Fruit fly (Drosophila melanogaster): Measurements from ENCODE around the gene Edem1.

Gene Edem1

dm6 chrX:1868586-1869111 is 40.0 kb downstream of the Edem1 start, which contains the start of the genes CG14803 and Pex5 (continued):
- no peak for TF ChIP-seq CG15696 (tag; optimal IDR thresholded peaks at IDR 0.05)
- peak; percentile 45; the same call in 2 of the 3 replicates for TF ChIP-seq knrl (GFP tag; IDR thresholded peaks at IDR 0.05; ENCODE audit: partially characterized antibody)
- no peak for TF ChIP-seq Lim3 (GFP tag; IDR thresholded peaks at IDR 0.05)
- TF ChIP-seq Doc3 (GFP tag; IDR thresholded peaks at IDR 0.05; ENCODE audit: partially characterized antibody) = peak; percentile 39; the same call in 1 of the 3 replicates
- TF ChIP-seq sqz (GFP tag; optimal IDR thresholded peaks at IDR 0.05) = no peak
- TF ChIP-seq hb (GFP tag; IDR thresholded peaks at IDR 0.05; ENCODE audit: partially characterized antibody) = peak; percentile 54; the same call in 2 of the 3 replicates
- peak in 1 of 2 experiments; percentile 63 for TF ChIP-seq Pdp1 (GFP tag; optimal IDR thresholded peaks at IDR 0.05)
- no peak for TF ChIP-seq Ravus (GFP tag; IDR thresholded peaks at IDR 0.05)
- no peak for TF ChIP-seq CG18764 (GFP tag; optimal IDR thresholded peaks at IDR 0.05)
- TF ChIP-seq CG6791 (GFP tag; IDR thresholded peaks at IDR 0.05; ENCODE audit: partially characterized antibody) = peak; percentile 63
- no peak for TF ChIP-seq lbe (GFP tag; optimal IDR thresholded peaks at IDR 0.05)
- no peak for TF ChIP-seq CG31365 (tag; optimal IDR thresholded peaks at IDR 0.05)
- no peak for TF ChIP-seq D (optimal IDR thresholded peaks at IDR 0.05)
- no peak for TF ChIP-seq D (GFP tag; optimal IDR thresholded peaks at IDR 0.05)
- no peak for TF ChIP-seq CG10366 (GFP tag; IDR thresholded peaks at IDR 0.05)
- TF ChIP-seq lmd (GFP tag; IDR thresholded peaks at IDR 0.05) = no peak
- TF ChIP-seq Dll (GFP tag; IDR thresholded peaks at IDR 0.05; ENCODE audit: partially characterized antibody) = peak; percentile 57; the same call in 2 of the 4 replicates
- TF ChIP-seq CG18476 (GFP tag; optimal IDR thresholded peaks at IDR 0.05) = no peak
- TF ChIP-seq CG34376 (GFP tag; optimal IDR thresholded peaks at IDR 0.05) = peak; percentile 62
- TF ChIP-seq tin (GFP tag; optimal IDR thresholded peaks at IDR 0.05) = no peak
- TF ChIP-seq fd3F (GFP tag; optimal IDR thresholded peaks at IDR 0.05) = no peak
- peak; percentile 66; the same call in 2 of the 3 replicates for TF ChIP-seq CG34224 (GFP tag; IDR thresholded peaks at IDR 0.05; ENCODE audit: partially characterized antibody)
- TF ChIP-seq CG9797 (GFP tag; optimal IDR thresholded peaks at IDR 0.05) = peak; percentile 3
- TF ChIP-seq CG10267 (tag; optimal IDR thresholded peaks at IDR 0.05) = peak; percentile 90
- TF ChIP-seq CG11085 (GFP tag; IDR thresholded peaks at IDR 0.05) = no peak
- TF ChIP-seq corto (GFP tag; optimal IDR thresholded peaks at IDR 0.05) = no peak
- peak; percentile 13 for TF ChIP-seq Sin3A (optimal IDR thresholded peaks at IDR 0.05)
- TF ChIP-seq Fer1 (GFP tag; optimal IDR thresholded peaks at IDR 0.05) = peak; percentile 33
- no peak for TF ChIP-seq Deaf1 (tag; optimal IDR thresholded peaks at IDR 0.05)
- peak; percentile 92 for TF ChIP-seq MBD-R2 (GFP tag; IDR thresholded peaks at IDR 0.05)
- TF ChIP-seq CG2116 (GFP tag; optimal IDR thresholded peaks at IDR 0.05) = peak; percentile 59
- TF ChIP-seq nom (GFP tag; optimal IDR thresholded peaks at IDR 0.05) = peak; percentile 25
- no peak for TF ChIP-seq CG6272 (GFP tag; IDR thresholded peaks at IDR 0.05)
- TF ChIP-seq CG10543 (GFP tag; optimal IDR thresholded peaks at IDR 0.05) = no peak
- TF ChIP-seq CoRest (tag; optimal IDR thresholded peaks at IDR 0.05) = peak; percentile 3
- peak; percentile 37 for TF ChIP-seq Elba2 (GFP tag; optimal IDR thresholded peaks at IDR 0.05)
- TF ChIP-seq tio (GFP tag; optimal IDR thresholded peaks at IDR 0.05) = no peak
- TF ChIP-seq pzg (GFP tag; optimal IDR thresholded peaks at IDR 0.05) = peak; percentile 54
- no peak for TF ChIP-seq CG32532 (GFP tag; IDR thresholded peaks at IDR 0.05)
- TF ChIP-seq Opbp (GFP tag; IDR thresholded peaks at IDR 0.05; ENCODE audit: partially characterized antibody) = peak; percentile 67; the same call in 2 of the 3 replicates
- no peak for TF ChIP-seq CHES-1-like (GFP tag; optimal IDR thresholded peaks at IDR 0.05)
- TF ChIP-seq unc-4 (GFP tag; IDR thresholded peaks at IDR 0.05; ENCODE audit: partially characterized antibody) = peak; percentile 65
- peak; percentile 8 for TF ChIP-seq Sry-β (GFP tag; optimal IDR thresholded peaks at IDR 0.05)
- TF ChIP-seq CG4617 (GFP tag; optimal IDR thresholded peaks at IDR 0.05; ENCODE audit: borderline replicate concordance) = peak; percentile 41
- TF ChIP-seq sens (GFP tag) = peak; percentile 75
- TF ChIP-seq Taf1 (GFP tag; IDR thresholded peaks at IDR 0.05) = no peak
- TF ChIP-seq CG4820 (GFP tag; optimal IDR thresholded peaks at IDR 0.05) = no peak
- no peak for TF ChIP-seq kah (GFP tag; optimal IDR thresholded peaks at IDR 0.05)
- TF ChIP-seq row (GFP tag; IDR thresholded peaks at IDR 0.05) = no peak; the same call in 2 of the 3 replicates
- no peak for TF ChIP-seq dysf (GFP tag; IDR thresholded peaks at IDR 0.05)
